Fruit fly (Drosophila melanogaster) whole organism, embryonic: Measurements from ENCODE around the gene Gdh.
A peak's percentile ranks its signal among the peaks of the same experiment; 100 is the strongest.

Source experiments
- Awh ChIP-seq: fragments of 200-800 bp; sonication (Bioruptor generic); IDR thresholded peaks from 2 replicates; pipeline ENCODE4, ENCODE4 v1.3.6; 2022; ENCODE audit warnings: missing biosample characterization, missing genetic modification characterization
- Blimp-1 ChIP-seq: fragments of 200-800 bp; sonication (Bioruptor generic); optimal IDR thresholded peaks from 3 replicates; lab custom pipeline; 2018; ENCODE audit warnings: missing biosample characterization, missing genetic modification characterization, mild to moderate bottlenecking, moderate library complexity, missing genetic modification reagents
- BtbVII ChIP-seq: fragments of 200-800 bp; sonication (Bioruptor generic); optimal IDR thresholded peaks from 3 replicates; lab custom pipeline; 2017; ENCODE audit warnings: missing biosample characterization, mild to moderate bottlenecking, missing genetic modification characterization
- Bteb2 ChIP-seq: fragments of 200-800 bp; sonication (Bioruptor generic); optimal IDR thresholded peaks from 2 replicates; lab custom pipeline; 2016; ENCODE audit warnings: missing biosample characterization, missing genetic modification characterization
- CG10209 ChIP-seq: fragments of 200-800 bp; sonication (Bioruptor generic); optimal IDR thresholded peaks from 3 replicates; lab custom pipeline; 2017; ENCODE audit warnings: missing biosample characterization, mild to moderate bottlenecking, missing genetic modification characterization, missing genetic modification reagents
- CG11723 ChIP-seq: fragments of 200-800 bp; sonication (Bioruptor generic); optimal IDR thresholded peaks from 2 replicates; lab custom pipeline; 2017; ENCODE audit warnings: missing biosample characterization, mild to moderate bottlenecking, missing genetic modification characterization
- CG13296 ChIP-seq: fragments of 200-800 bp; sonication (Bioruptor generic); optimal IDR thresholded peaks from 3 replicates; lab custom pipeline; 2018; ENCODE audit warnings: missing biosample characterization, mild to moderate bottlenecking, missing genetic modification characterization
- CG13424 ChIP-seq: fragments of 200-800 bp; sonication (Bioruptor generic); optimal IDR thresholded peaks from 2 replicates; lab custom pipeline; 2019; ENCODE audit warnings: missing biosample characterization, mild to moderate bottlenecking, missing genetic modification characterization, moderate library complexity
- CG14710 ChIP-seq: fragments of 200-800 bp; sonication (Bioruptor generic); optimal IDR thresholded peaks from 3 replicates; lab custom pipeline; 2019; ENCODE audit warnings: missing biosample characterization, mild to moderate bottlenecking, missing genetic modification characterization, moderate library complexity
- CG15011 ChIP-seq: fragments of 200-800 bp; sonication (Bioruptor generic); optimal IDR thresholded peaks from 3 replicates; lab custom pipeline; 2018; ENCODE audit warnings: missing biosample characterization, mild to moderate bottlenecking, missing genetic modification characterization
- CG15696 ChIP-seq: fragments of 200-800 bp; sonication (Bioruptor generic); optimal IDR thresholded peaks from 2 replicates; lab custom pipeline; 2019; ENCODE audit warnings: missing biosample characterization, mild to moderate bottlenecking, missing genetic modification characterization, moderate library complexity
- CG17359 ChIP-seq: fragments of 200-800 bp; sonication (Bioruptor generic); optimal IDR thresholded peaks from 3 replicates; lab custom pipeline; 2018; ENCODE audit warnings: missing biosample characterization, mild to moderate bottlenecking, missing genetic modification characterization, moderate library complexity
- CG17385 ChIP-seq: fragments of 200-800 bp; sonication (Bioruptor generic); optimal IDR thresholded peaks from 3 replicates; lab custom pipeline; 2018; ENCODE audit warnings: missing biosample characterization, mild to moderate bottlenecking, missing genetic modification characterization
- CG17568 ChIP-seq: fragments of 200-800 bp; sonication (Bioruptor generic); optimal IDR thresholded peaks from 2 replicates; lab custom pipeline; 2018; ENCODE audit warnings: missing biosample characterization, mild to moderate bottlenecking, missing genetic modification characterization, moderate library complexity
- CG17612 ChIP-seq: fragments of 200-800 bp; sonication (Bioruptor generic); IDR thresholded peaks from 2 replicates; pipeline ENCODE4 v1.3.6; 2022; ENCODE audit warnings: missing biosample characterization, missing genetic modification characterization
- CG18262 ChIP-seq: fragments of 200-800 bp; optimal IDR thresholded peaks from 3 replicates; lab custom pipeline; 2019; ENCODE audit warnings: missing biosample characterization, mild to moderate bottlenecking, missing genetic modification characterization, moderate library complexity
- CG6813 ChIP-seq: fragments of 200-800 bp; sonication (Bioruptor generic); optimal IDR thresholded peaks from 2 replicates; lab custom pipeline; 2017; ENCODE audit warnings: missing biosample characterization, missing genetic modification characterization, mild to moderate bottlenecking, moderate library complexity, missing genetic modification reagents
- CG6854 ChIP-seq: fragments of 200-800 bp; sonication (Bioruptor generic); optimal IDR thresholded peaks from 3 replicates; lab custom pipeline; 2017; ENCODE audit warnings: missing biosample characterization, mild to moderate bottlenecking, missing genetic modification characterization
- CG7271 ChIP-seq: fragments of 200-800 bp; sonication (Bioruptor generic); optimal IDR thresholded peaks from 2 replicates; lab custom pipeline; 2018; ENCODE audit warnings: missing biosample characterization, mild to moderate bottlenecking, missing genetic modification characterization, moderate library complexity
- CG7372 ChIP-seq: fragments of 200-800 bp; sonication (Bioruptor generic); IDR thresholded peaks from 2 replicates; pipeline ENCODE4 v1.3.6; 2022; ENCODE audit warnings: missing biosample characterization, missing genetic modification characterization
- CG9797 ChIP-seq: fragments of 200-800 bp; sonication (Bioruptor generic); optimal IDR thresholded peaks from 3 replicates; lab custom pipeline; 2018; ENCODE audit warnings: missing biosample characterization, mild to moderate bottlenecking, missing genetic modification characterization
- CG9876 ChIP-seq: fragments of 200-800 bp; sonication (Bioruptor generic); optimal IDR thresholded peaks from 2 replicates; lab custom pipeline; 2016; ENCODE audit warnings: missing biosample characterization, missing genetic modification characterization
- Dbx ChIP-seq: fragments of 200-800 bp; sonication (Bioruptor generic); IDR thresholded peaks from 3 replicates; pipeline ENCODE4 v1.3.6; 2022; ENCODE audit warnings: missing biosample characterization, missing genetic modification characterization
- Deaf1 ChIP-seq: fragments of 200-800 bp; optimal IDR thresholded peaks from 3 replicates; lab custom pipeline; 2019; ENCODE audit warnings: missing biosample characterization, mild to moderate bottlenecking, missing genetic modification characterization, moderate library complexity
- Dek ChIP-seq: fragments of 200-800 bp; sonication (Bioruptor generic); optimal IDR thresholded peaks from 3 replicates; lab custom pipeline; 2019; ENCODE audit warnings: missing biosample characterization, mild to moderate bottlenecking, missing genetic modification characterization, moderate library complexity
- Dip3 ChIP-seq: fragments of 200-800 bp; sonication (Bioruptor generic); optimal IDR thresholded peaks from 3 replicates; lab custom pipeline; 2016; ENCODE audit warnings: missing biosample characterization, missing genetic modification characterization
- Fer1 ChIP-seq: fragments of 200-800 bp; sonication (Bioruptor generic); optimal IDR thresholded peaks from 2 replicates; lab custom pipeline; 2017; ENCODE audit warnings: missing biosample characterization, mild to moderate bottlenecking, missing genetic modification characterization
- Gsc ChIP-seq: fragments of 200-800 bp; sonication (Bioruptor generic); IDR thresholded peaks from 2 replicates; pipeline ENCODE4 v1.3.6; 2022; ENCODE audit warnings: missing biosample characterization, missing genetic modification characterization
- HHEX ChIP-seq: fragments of 200-800 bp; sonication (Bioruptor generic); optimal IDR thresholded peaks from 3 replicates; lab custom pipeline; 2017; ENCODE audit warnings: missing biosample characterization, mild to moderate bottlenecking, missing genetic modification characterization, missing genetic modification reagents
- HLHmδ ChIP-seq: fragments of 200-800 bp; sonication (Bioruptor generic); optimal IDR thresholded peaks from 2 replicates; lab custom pipeline; 2018; ENCODE audit warnings: missing biosample characterization, mild to moderate bottlenecking, missing genetic modification characterization, moderate library complexity
- Hr78 ChIP-seq, 2 experiments: fragments of 200-800 bp in 1 of 2; fragments of >200 bp in 1 of 2; sonication (Bioruptor generic) in 1 of 2; optimal IDR thresholded peaks; 2 replicates each; lab custom pipeline; 2017 to 2019; ENCODE audit warnings: missing biosample characterization in 2 of 2, missing genetic modification characterization in 2 of 2, mild to moderate bottlenecking in 1 of 2, moderate library complexity in 1 of 2
- NC2β ChIP-seq: fragments of 200-800 bp; sonication (Bioruptor generic); optimal IDR thresholded peaks from 2 replicates; lab custom pipeline; 2016; ENCODE audit warnings: missing biosample characterization, missing genetic modification characterization
- Sox100B ChIP-seq: fragments of 200-800 bp; sonication (Bioruptor generic); optimal IDR thresholded peaks from 3 replicates; lab custom pipeline; 2018; ENCODE audit warnings: missing biosample characterization, mild to moderate bottlenecking, missing genetic modification characterization
- Sox102F ChIP-seq: fragments of 200-800 bp; sonication (Bioruptor generic); optimal IDR thresholded peaks from 2 replicates; lab custom pipeline; 2018; ENCODE audit warnings: missing biosample characterization, mild to moderate bottlenecking, missing genetic modification characterization, moderate library complexity
- Vsx1 ChIP-seq: fragments of 200-800 bp; sonication (Bioruptor generic); optimal IDR thresholded peaks from 2 replicates; lab custom pipeline; 2017; ENCODE audit warnings: missing biosample characterization, mild to moderate bottlenecking, missing genetic modification characterization, missing genetic modification reagents
- caup ChIP-seq: fragments of 200-800 bp; sonication (Bioruptor generic); optimal IDR thresholded peaks from 3 replicates; lab custom pipeline; 2017; ENCODE audit warnings: missing biosample characterization, mild to moderate bottlenecking, missing genetic modification characterization, moderate library complexity; ENCODE audit not compliant: severe bottlenecking
- crc ChIP-seq: fragments of 200-800 bp; sonication (Bioruptor generic); optimal IDR thresholded peaks from 2 replicates; lab custom pipeline; 2016; ENCODE audit warnings: missing biosample characterization, missing genetic modification characterization
- exex ChIP-seq: fragments of 200-800 bp; sonication (Bioruptor generic); optimal IDR thresholded peaks from 4 replicates; lab custom pipeline; 2018; ENCODE audit warnings: missing biosample characterization, mild to moderate bottlenecking, missing genetic modification characterization, moderate library complexity
- hth ChIP-seq: fragments of >200 bp; optimal IDR thresholded peaks from 2 replicates; lab custom pipeline; 2017; ENCODE audit warnings: inconsistent platforms
- jing ChIP-seq: fragments of 200-800 bp; sonication (Bioruptor generic); optimal IDR thresholded peaks from 2 replicates; lab custom pipeline; 2018; ENCODE audit warnings: missing biosample characterization, mild to moderate bottlenecking, missing genetic modification characterization
- knrl ChIP-seq: fragments of 200-800 bp; sonication (Bioruptor generic); IDR thresholded peaks from 3 replicates; pipeline ENCODE4 v1.3.6; 2022; ENCODE audit warnings: missing biosample characterization, missing genetic modification characterization; ENCODE audit not compliant: partially characterized antibody
- nerfin-1 ChIP-seq: fragments of 200-800 bp; sonication (Bioruptor generic); optimal IDR thresholded peaks from 3 replicates; lab custom pipeline; 2019; ENCODE audit warnings: missing biosample characterization, mild to moderate bottlenecking, missing genetic modification characterization, moderate library complexity
- odd ChIP-seq: fragments of 200-800 bp; sonication (Bioruptor generic); optimal IDR thresholded peaks from 2 replicates; lab custom pipeline; 2017; ENCODE audit warnings: missing biosample characterization, mild to moderate bottlenecking, missing genetic modification characterization
- onecut ChIP-seq: fragments of 200-800 bp; sonication (Bioruptor generic); IDR thresholded peaks from 2 replicates; pipeline ENCODE4 v1.3.6; 2022; ENCODE audit warnings: missing biosample characterization, missing genetic modification characterization
- otp ChIP-seq: fragments of 200-800 bp; sonication (Bioruptor generic); IDR thresholded peaks from 3 replicates; pipeline ENCODE4, ENCODE4 v1.3.6; 2022; ENCODE audit warnings: missing biosample characterization, missing genetic modification characterization
- seq ChIP-seq: fragments of 200-800 bp; sonication (Bioruptor generic); IDR thresholded peaks from 2 replicates; pipeline ENCODE4 v1.3.6; 2022; ENCODE audit warnings: missing biosample characterization, missing genetic modification characterization
- tap ChIP-seq: fragments of 200-800 bp; optimal IDR thresholded peaks from 3 replicates; lab custom pipeline; 2019; ENCODE audit warnings: missing biosample characterization, mild to moderate bottlenecking, missing genetic modification characterization, moderate library complexity
- tll ChIP-seq, 2 experiments: fragments of 200-800 bp in 1 of 2; fragments of >200 bp in 1 of 2; sonication (Bioruptor generic) in 1 of 2; optimal IDR thresholded peaks; 2 replicates each; lab custom pipeline; 2017 to 2019; ENCODE audit warnings: missing biosample characterization in 2 of 2, missing genetic modification characterization in 2 of 2, mild to moderate bottlenecking in 1 of 2, moderate library complexity in 1 of 2
- wek ChIP-seq: fragments of 200-800 bp; sonication (Bioruptor generic); optimal IDR thresholded peaks from 3 replicates; lab custom pipeline; 2018; ENCODE audit warnings: missing biosample characterization, mild to moderate bottlenecking, missing genetic modification characterization, moderate library complexity

The Gdh gene

DNA sequence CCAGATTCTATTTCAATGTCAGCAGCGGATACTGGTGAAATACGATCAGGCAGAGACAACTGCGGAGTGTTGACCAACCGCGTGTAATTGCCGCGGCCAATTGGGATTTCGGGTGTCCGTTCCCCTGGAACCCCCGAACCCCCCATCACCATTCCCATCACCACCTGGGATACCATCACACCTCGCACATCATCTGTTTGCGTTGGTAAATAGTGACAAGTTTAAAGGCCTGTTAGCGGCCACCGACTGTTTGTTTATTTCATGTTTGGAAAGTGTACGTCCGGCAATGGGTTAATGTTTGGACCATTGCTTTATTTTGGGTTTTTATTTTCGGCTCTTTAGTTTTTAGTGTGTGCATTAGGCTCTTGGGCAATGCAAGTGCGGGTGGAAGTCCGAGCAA, 4.1 kb upstream of the Gdh start (continued):
- TF ChIP-seq Awh (GFP tag; lab: Robert Waterston, UW), result peak; percentile 32; the same call in 1 of the 2 replicates
- TF ChIP-seq hth (lab: Kevin White, UChicago), result no peak
- peak in 1 of 2 experiments; percentile 39 for TF ChIP-seq Hr78 (GFP tag; optimal IDR thresholded peaks at IDR 0.05; lab: Kevin White, UChicago)
- TF ChIP-seq NC2β (GFP tag; lab: Kevin White, UChicago), result no peak
- peak; percentile 19 for TF ChIP-seq CG10209
- no peak for TF ChIP-seq Sox102F (GFP tag; lab: Kevin White, UChicago)
- TF ChIP-seq CG17612 (GFP tag; lab: Robert Waterston, UW), result no peak
- TF ChIP-seq Vsx1, result peak; percentile 10
- TF ChIP-seq HLHmδ, result peak; percentile 39
- no peak for TF ChIP-seq CG9876 (GFP tag; lab: Kevin White, UChicago)
- peak; percentile 36 for TF ChIP-seq CG15696 (tag; lab: Kevin White, UChicago)
- TF ChIP-seq Dip3 (GFP tag; lab: Kevin White, UChicago), result no peak
- TF ChIP-seq Deaf1, result no peak
- TF ChIP-seq tap, result peak; percentile 12
- peak; percentile 9 for TF ChIP-seq caup (GFP tag; lab: Kevin White, UChicago)
- TF ChIP-seq Dbx (GFP tag; lab: Robert Waterston, UW), result no peak
- TF ChIP-seq CG11723 (GFP tag; lab: Kevin White, UChicago), result peak; percentile 4
- TF ChIP-seq onecut (GFP tag; lab: Robert Waterston, UW), result no peak
- TF ChIP-seq Sox100B (GFP tag; lab: Kevin White, UChicago), result peak; percentile 24
- peak; percentile 19 for TF ChIP-seq CG17385
- TF ChIP-seq knrl (GFP tag; lab: Robert Waterston, UW), result no peak
- TF ChIP-seq Bteb2 (GFP tag; lab: Kevin White, UChicago), result no peak
- TF ChIP-seq nerfin-1, result no peak
- no peak for TF ChIP-seq CG15011 (GFP tag; lab: Kevin White, UChicago)
- no peak for TF ChIP-seq CG9797
- TF ChIP-seq CG6813 (GFP tag; lab: Kevin White, UChicago), result peak; percentile 55
- TF ChIP-seq exex (tag; lab: Kevin White, UChicago), result peak; percentile 8
- peak; percentile 18 for TF ChIP-seq CG17359 (tag; lab: Kevin White, UChicago)
- no peak for TF ChIP-seq jing (GFP tag; lab: Kevin White, UChicago)
- TF ChIP-seq HHEX (GFP tag; lab: Kevin White, UChicago), result peak; percentile 43
- peak; percentile 24 for TF ChIP-seq BtbVII
- TF ChIP-seq CG7372 (GFP tag; lab: Robert Waterston, UW), result no peak
- peak; percentile 79 for TF ChIP-seq wek (GFP tag; lab: Kevin White, UChicago)
- TF ChIP-seq Fer1 (GFP tag; lab: Kevin White, UChicago), result no peak
- no peak for TF ChIP-seq CG7271 (tag; lab: Kevin White, UChicago)
- peak; percentile 27 for TF ChIP-seq CG6854 (GFP tag; lab: Kevin White, UChicago)
- TF ChIP-seq seq (GFP tag; lab: Robert Waterston, UW), result no peak
- no peak for TF ChIP-seq crc (GFP tag; lab: Kevin White, UChicago)
- TF ChIP-seq CG13296, result peak; percentile 29
- peak; percentile 41 for TF ChIP-seq odd (GFP tag; lab: Kevin White, UChicago)
- TF ChIP-seq otp, result 0 out of 3 replicates have a peak, but pooled peaks have one; percentile 25
- peak; percentile 22 for TF ChIP-seq Blimp-1 (GFP tag; lab: Kevin White, UChicago)
- peak; percentile 31 for TF ChIP-seq CG13424
- TF ChIP-seq Dek (tag; lab: Kevin White, UChicago), result no peak
- TF ChIP-seq Gsc (GFP tag; lab: Robert Waterston, UW), result no peak
- TF ChIP-seq CG17568 (GFP tag; lab: Kevin White, UChicago), result peak; percentile 47
- no peak for TF ChIP-seq tll (GFP tag; optimal IDR thresholded peaks at IDR 0.05; lab: Kevin White, UChicago)
- peak; percentile 14 for TF ChIP-seq CG14710
- TF ChIP-seq CG18262 (tag; lab: Kevin White, UChicago), result no peak
